Fruit fly (Drosophila melanogaster) whole organism, embryonic: ENCODE results near the gene CG13454.
A peak's percentile ranks its signal among the peaks of the same experiment; 100 is the strongest.

ENCODE experiments used
- Ada2b ChIP-seq: fragments of 200-800 bp; sonication (Bioruptor generic); IDR thresholded peaks from 2 replicates; pipeline ENCODE4 v1.3.6; 2022; ENCODE audit warnings: missing biosample characterization, missing genetic modification characterization
- Asciz ChIP-seq: fragments of 200-800 bp; sonication (Bioruptor generic); optimal IDR thresholded peaks from 2 replicates; lab custom pipeline; 2017; ENCODE audit warnings: missing biosample characterization, mild to moderate bottlenecking, missing genetic modification characterization, missing genetic modification reagents
- Awh ChIP-seq: fragments of 200-800 bp; sonication (Bioruptor generic); IDR thresholded peaks from 2 replicates; pipeline ENCODE4, ENCODE4 v1.3.6; 2022; ENCODE audit warnings: missing biosample characterization, missing genetic modification characterization
- Blimp-1 ChIP-seq: fragments of 200-800 bp; sonication (Bioruptor generic); optimal IDR thresholded peaks from 3 replicates; lab custom pipeline; 2018; ENCODE audit warnings: missing biosample characterization, missing genetic modification characterization, mild to moderate bottlenecking, moderate library complexity, missing genetic modification reagents
- CG10267 ChIP-seq: fragments of 200-800 bp; sonication (Bioruptor generic); optimal IDR thresholded peaks from 2 replicates; lab custom pipeline; 2018; ENCODE audit warnings: missing biosample characterization, mild to moderate bottlenecking, missing genetic modification characterization, moderate library complexity
- CG11696 ChIP-seq: fragments of 200-800 bp; sonication (Bioruptor generic); IDR thresholded peaks from 2 replicates; pipeline ENCODE4 v1.3.6; 2022; ENCODE audit warnings: missing biosample characterization, missing genetic modification characterization
- CG12391 ChIP-seq: fragments of 200-800 bp; sonication (Bioruptor generic); optimal IDR thresholded peaks from 3 replicates; lab custom pipeline; 2018; ENCODE audit warnings: missing biosample characterization, mild to moderate bottlenecking, missing genetic modification characterization, moderate library complexity
- CG12659 ChIP-seq: fragments of 200-800 bp; sonication (Bioruptor generic); optimal IDR thresholded peaks from 3 replicates; lab custom pipeline; 2017; ENCODE audit warnings: mild to moderate bottlenecking, missing biosample characterization, missing genetic modification reagents, missing genetic modification characterization
- CG12769 ChIP-seq: fragments of 200-800 bp; sonication (Bioruptor generic); optimal IDR thresholded peaks from 2 replicates; lab custom pipeline; 2019; ENCODE audit warnings: missing biosample characterization, mild to moderate bottlenecking, missing genetic modification characterization, moderate library complexity
- CG13424 ChIP-seq: fragments of 200-800 bp; sonication (Bioruptor generic); optimal IDR thresholded peaks from 2 replicates; lab custom pipeline; 2019; ENCODE audit warnings: missing biosample characterization, mild to moderate bottlenecking, missing genetic modification characterization, moderate library complexity
- CG13624 ChIP-seq: fragments of 200-800 bp; sonication (Bioruptor generic); optimal IDR thresholded peaks from 2 replicates; lab custom pipeline; 2016; ENCODE audit warnings: missing biosample characterization, missing genetic modification characterization
- CG13775 ChIP-seq: fragments of 200-800 bp; sonication (Bioruptor generic); optimal IDR thresholded peaks from 3 replicates; lab custom pipeline; 2017; ENCODE audit warnings: missing biosample characterization, mild to moderate bottlenecking, missing genetic modification characterization
- CG1603 ChIP-seq: fragments of 200-800 bp; sonication (Bioruptor generic); optimal IDR thresholded peaks from 2 replicates; lab custom pipeline; 2019; ENCODE audit warnings: missing biosample characterization, mild to moderate bottlenecking, missing genetic modification characterization, moderate library complexity
- CG17328 ChIP-seq: fragments of 200-800 bp; sonication (Bioruptor generic); IDR thresholded peaks from 2 replicates; pipeline ENCODE4 v1.3.6; 2022; ENCODE audit warnings: missing biosample characterization, missing genetic modification characterization
- CG17361 ChIP-seq: fragments of 200-800 bp; sonication (Bioruptor generic); IDR thresholded peaks from 3 replicates; pipeline ENCODE4 v1.3.6; 2022; ENCODE audit warnings: missing biosample characterization, missing genetic modification characterization
- CG17385 ChIP-seq: fragments of 200-800 bp; sonication (Bioruptor generic); optimal IDR thresholded peaks from 3 replicates; lab custom pipeline; 2018; ENCODE audit warnings: missing biosample characterization, mild to moderate bottlenecking, missing genetic modification characterization
- CG2678 ChIP-seq: fragments of 200-800 bp; sonication (Bioruptor generic); optimal IDR thresholded peaks from 3 replicates; lab custom pipeline; 2019; ENCODE audit warnings: missing biosample characterization, mild to moderate bottlenecking, missing genetic modification characterization, moderate library complexity
- CG2712 ChIP-seq: fragments of 200-800 bp; optimal IDR thresholded peaks from 3 replicates; lab custom pipeline; 2019; ENCODE audit warnings: missing biosample characterization, mild to moderate bottlenecking, missing genetic modification characterization, moderate library complexity
- CG2889 ChIP-seq: fragments of 200-800 bp; sonication (Bioruptor generic); IDR thresholded peaks from 3 replicates; pipeline ENCODE4 v1.3.6; 2022; ENCODE audit warnings: missing biosample characterization, missing genetic modification characterization
- CG3163 ChIP-seq: fragments of 200-800 bp; sonication (Bioruptor generic); optimal IDR thresholded peaks from 3 replicates; lab custom pipeline; 2016; ENCODE audit warnings: missing biosample characterization, missing genetic modification characterization
- CG34422 ChIP-seq: fragments of 200-800 bp; sonication (Bioruptor generic); IDR thresholded peaks from 3 replicates; pipeline ENCODE4 v1.3.6; 2022; ENCODE audit warnings: missing biosample characterization, missing genetic modification characterization
- CG4820 ChIP-seq: fragments of 200-800 bp; sonication (Bioruptor generic); optimal IDR thresholded peaks from 3 replicates; lab custom pipeline; 2016; ENCODE audit warnings: missing biosample characterization, missing genetic modification characterization
- CG6654 ChIP-seq: fragments of 200-800 bp; sonication (Bioruptor generic); optimal IDR thresholded peaks from 2 replicates; lab custom pipeline; 2017; ENCODE audit warnings: missing biosample characterization, mild to moderate bottlenecking, missing genetic modification characterization
- CG6813 ChIP-seq: fragments of 200-800 bp; sonication (Bioruptor generic); optimal IDR thresholded peaks from 2 replicates; lab custom pipeline; 2017; ENCODE audit warnings: missing biosample characterization, missing genetic modification characterization, mild to moderate bottlenecking, moderate library complexity, missing genetic modification reagents
- CG8359 ChIP-seq: fragments of 200-800 bp; sonication (Bioruptor generic); optimal IDR thresholded peaks from 2 replicates; lab custom pipeline; 2017; ENCODE audit warnings: missing biosample characterization, mild to moderate bottlenecking, missing genetic modification characterization, borderline replicate concordance
- CG8924 ChIP-seq: fragments of 200-800 bp; optimal IDR thresholded peaks from 3 replicates; lab custom pipeline; 2019; ENCODE audit warnings: missing biosample characterization, mild to moderate bottlenecking, missing genetic modification characterization, moderate library complexity
- Dek ChIP-seq: fragments of 200-800 bp; sonication (Bioruptor generic); optimal IDR thresholded peaks from 3 replicates; lab custom pipeline; 2019; ENCODE audit warnings: missing biosample characterization, mild to moderate bottlenecking, missing genetic modification characterization, moderate library complexity
- Fer1 ChIP-seq: fragments of 200-800 bp; sonication (Bioruptor generic); optimal IDR thresholded peaks from 2 replicates; lab custom pipeline; 2017; ENCODE audit warnings: missing biosample characterization, mild to moderate bottlenecking, missing genetic modification characterization
- Hr51 ChIP-seq, 2 experiments: fragments of 200-800 bp; sonication (Bioruptor generic); optimal IDR thresholded peaks; 2 replicates in 1 of 2; 3 replicates in 1 of 2; lab custom pipeline; 2016 to 2018; ENCODE audit warnings: missing biosample characterization in 2 of 2, missing genetic modification characterization in 2 of 2, mild to moderate bottlenecking in 1 of 2, moderate library complexity in 1 of 2
- Hr78 ChIP-seq, 2 experiments: fragments of 200-800 bp in 1 of 2; fragments of >200 bp in 1 of 2; sonication (Bioruptor generic) in 1 of 2; optimal IDR thresholded peaks; 2 replicates each; lab custom pipeline; 2017 to 2019; ENCODE audit warnings: missing biosample characterization in 2 of 2, missing genetic modification characterization in 2 of 2, mild to moderate bottlenecking in 1 of 2, moderate library complexity in 1 of 2
- Pdp1 ChIP-seq, 2 experiments: fragments of 200-800 bp; sonication (Bioruptor generic); optimal IDR thresholded peaks; 3 replicates each; lab custom pipeline; 2016; ENCODE audit warnings: missing biosample characterization in 2 of 2, missing genetic modification characterization in 2 of 2, mild to moderate bottlenecking in 1 of 2, moderate library complexity in 1 of 2
- Taf1 ChIP-seq: fragments of 200-800 bp; sonication (Bioruptor generic); IDR thresholded peaks from 2 replicates; pipeline ENCODE4 v1.3.6; 2022; ENCODE audit warnings: missing biosample characterization, missing genetic modification characterization
- al ChIP-seq: fragments of 200-800 bp; sonication (Bioruptor generic); IDR thresholded peaks from 2 replicates; pipeline ENCODE4 v1.3.6; 2022; ENCODE audit warnings: missing biosample characterization, missing genetic modification characterization
- ap ChIP-seq: fragments of 200-800 bp; sonication (Bioruptor generic); IDR thresholded peaks from 2 replicates; pipeline ENCODE4 v1.3.6; 2022; ENCODE audit warnings: missing biosample characterization, missing genetic modification characterization
- az2 ChIP-seq: fragments of 200-800 bp; sonication (Bioruptor generic); optimal IDR thresholded peaks from 3 replicates; lab custom pipeline; 2016; ENCODE audit warnings: missing biosample characterization, missing genetic modification characterization
- chinmo ChIP-seq: fragments of 200-800 bp; sonication (Bioruptor generic); IDR thresholded peaks from 4 replicates; pipeline ENCODE4 v1.3.6; 2022; ENCODE audit warnings: missing biosample characterization, missing genetic modification characterization; ENCODE audit not compliant: partially characterized antibody
- cwo ChIP-seq: fragments of 200-800 bp; sonication (Bioruptor generic); optimal IDR thresholded peaks from 3 replicates; lab custom pipeline; 2017; ENCODE audit warnings: missing biosample characterization, missing genetic modification characterization, mild to moderate bottlenecking, moderate library complexity, missing genetic modification reagents
- en ChIP-seq: fragments of 200-800 bp; sonication (Bioruptor generic); optimal IDR thresholded peaks from 2 replicates; lab custom pipeline; 2016; ENCODE audit warnings: missing biosample characterization, missing genetic modification characterization
- grn ChIP-seq: fragments of 200-800 bp; sonication (Bioruptor generic); optimal IDR thresholded peaks from 3 replicates; lab custom pipeline; 2017; ENCODE audit warnings: missing biosample characterization, missing genetic modification characterization
- kni ChIP-seq: fragments of 200-800 bp; sonication (Bioruptor generic); optimal IDR thresholded peaks from 3 replicates; lab custom pipeline; 2017; ENCODE audit warnings: mild to moderate bottlenecking, missing biosample characterization, missing genetic modification reagents, missing genetic modification characterization
- lmd ChIP-seq: fragments of 200-800 bp; sonication (Bioruptor generic); IDR thresholded peaks from 2 replicates; pipeline ENCODE4 v1.3.6; 2022; ENCODE audit warnings: missing biosample characterization, missing genetic modification characterization
- nmo ChIP-seq: fragments of 200-800 bp; sonication (Bioruptor generic); optimal IDR thresholded peaks from 2 replicates; lab custom pipeline; 2018; ENCODE audit warnings: missing biosample characterization, mild to moderate bottlenecking, missing genetic modification characterization, moderate library complexity
- phol ChIP-seq: fragments of 200-800 bp; sonication (Bioruptor generic); optimal IDR thresholded peaks from 3 replicates; lab custom pipeline; 2018; ENCODE audit warnings: missing biosample characterization, mild to moderate bottlenecking, missing genetic modification characterization, moderate library complexity
- repo ChIP-seq: fragments of 200-800 bp; sonication (Bioruptor generic); optimal IDR thresholded peaks from 2 replicates; lab custom pipeline; 2016; ENCODE audit warnings: missing biosample characterization, missing genetic modification characterization
- stc ChIP-seq: fragments of 200-800 bp; sonication (Bioruptor generic); IDR thresholded peaks from 2 replicates; pipeline ENCODE4 v1.3.6; 2022; ENCODE audit warnings: missing biosample characterization, missing genetic modification characterization
- unpg ChIP-seq: fragments of 200-800 bp; sonication (Bioruptor generic); optimal IDR thresholded peaks from 3 replicates; lab custom pipeline; 2018; ENCODE audit warnings: missing biosample characterization, mild to moderate bottlenecking, missing genetic modification characterization, moderate library complexity
- zen ChIP-seq: fragments of 200-800 bp; sonication (Bioruptor generic); optimal IDR thresholded peaks from 3 replicates; lab custom pipeline; 2018; ENCODE audit warnings: missing biosample characterization, mild to moderate bottlenecking, missing genetic modification characterization, moderate library complexity

CG13454 gene

DNA sequence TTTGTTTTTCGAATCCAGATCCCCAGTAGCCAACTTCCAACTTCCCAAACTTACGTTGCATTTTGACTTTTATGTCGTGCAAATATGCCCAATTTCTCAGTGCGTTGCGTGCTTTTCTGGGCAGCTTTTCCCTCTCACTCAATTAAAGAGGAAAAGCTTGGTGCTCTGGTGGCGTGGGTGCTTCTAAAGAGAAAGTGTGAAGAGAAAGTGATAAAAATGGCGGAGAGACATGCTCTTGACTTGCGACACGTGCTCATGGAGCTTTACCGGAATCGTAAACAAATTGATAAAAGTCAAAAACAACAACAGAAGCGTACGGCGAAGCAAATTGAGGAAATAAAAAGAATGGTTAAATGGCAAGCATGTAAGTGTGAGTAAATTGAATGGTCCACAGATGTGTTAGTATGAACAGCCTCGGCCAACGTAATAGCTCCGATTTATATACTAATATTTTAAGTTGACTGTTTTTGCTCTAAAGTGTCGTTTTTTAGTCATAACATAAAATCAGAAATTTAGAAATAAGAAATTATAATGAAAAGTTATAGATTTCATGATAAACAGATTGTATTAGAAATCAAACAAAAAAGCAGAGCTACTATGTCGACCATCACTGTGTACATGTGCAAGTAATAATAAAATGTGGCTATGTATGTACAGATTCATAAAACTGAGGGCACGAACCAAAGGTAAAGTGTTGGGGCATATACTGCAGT lies 22.8 kb downstream of the CG13454 start (continued):
- TF ChIP-seq nmo (GFP tag; lab: Kevin White, UChicago) (peak; percentile 15), Hr78 (GFP tag; optimal IDR thresholded peaks at IDR 0.05; lab: Kevin White, UChicago) (peak in 1 of 2 experiments; percentile 25), Blimp-1 (GFP tag; lab: Kevin White, UChicago) (peak; percentile 37), Hr51 (GFP tag; optimal IDR thresholded peaks at IDR 0.05; lab: Kevin White, UChicago) (peak in 1 of 2 experiments; percentile 27), CG8924 (peak; percentile 35), al (0 out of 2 replicates have a peak, but pooled peaks have one; percentile 24), Pdp1 (GFP tag; optimal IDR thresholded peaks at IDR 0.05; lab: Kevin White, UChicago) (peak in 1 of 2 experiments; percentile 0), Dek (no peak), repo (no peak), stc (GFP tag; lab: Robert Waterston, UW) (no peak; the same call in none of the 2 replicates), en (GFP tag; lab: Kevin White, UChicago) (no peak), Asciz (peak; percentile 37), grn (no peak), CG17361 (GFP tag; lab: Robert Waterston, UW) (peak; percentile 54; the same call in 2 of the 3 replicates), CG13424 (tag; lab: Kevin White, UChicago) (peak; percentile 36), CG17385 (GFP tag; lab: Kevin White, UChicago) (no peak), CG3163 (GFP tag; lab: Kevin White, UChicago) (peak; percentile 96), unpg (GFP tag; lab: Kevin White, UChicago) (peak; percentile 13), CG12391 (tag; lab: Kevin White, UChicago) (peak; percentile 5), ap (0 out of 2 replicates have a peak, but pooled peaks have one; percentile 37), phol (tag; lab: Kevin White, UChicago) (peak; percentile 36), CG4820 (GFP tag; lab: Kevin White, UChicago) (peak; percentile 50), CG17328 (peak; percentile 55), zen (tag; lab: Kevin White, UChicago) (no peak), lmd (GFP tag; lab: Robert Waterston, UW) (peak; percentile 41; the same call in 1 of the 2 replicates), CG12659 (GFP tag; lab: Kevin White, UChicago) (peak; percentile 23), CG2889 (GFP tag; lab: Robert Waterston, UW) (no peak), Awh (GFP tag; lab: Robert Waterston, UW) (0 out of 2 replicates have a peak, but pooled peaks have one; percentile 53), kni (no peak), Ada2b (GFP tag; lab: Robert Waterston, UW) (0 out of 2 replicates have a peak, but pooled peaks have one; percentile 36), CG6813 (peak; percentile 35), CG11696 (GFP tag; lab: Robert Waterston, UW) (peak; percentile 77), cwo (peak; percentile 82), CG13775 (GFP tag; lab: Kevin White, UChicago) (peak; percentile 14), CG34422 (GFP tag; lab: Robert Waterston, UW) (peak; percentile 60; the same call in 1 of the 3 replicates), CG6654 (peak; percentile 16), CG10267 (tag; lab: Kevin White, UChicago) (peak; percentile 28), CG12769 (no peak), CG2678 (tag; lab: Kevin White, UChicago) (peak; percentile 43), chinmo (GFP tag; lab: Robert Waterston, UW) (0 out of 4 replicates have a peak, but pooled peaks have one; percentile 12), CG1603 (tag; lab: Kevin White, UChicago) (peak; percentile 16), CG8359 (GFP tag; lab: Kevin White, UChicago) (peak; percentile 13), Taf1 (GFP tag; lab: Robert Waterston, UW) (no peak), CG13624 (GFP tag; lab: Kevin White, UChicago) (no peak), az2 (GFP tag; lab: Kevin White, UChicago) (peak; percentile 14), Fer1 (GFP tag; lab: Kevin White, UChicago) (peak; percentile 28), CG2712 (tag; lab: Kevin White, UChicago) (peak; percentile 25)
